Fruit fly (Drosophila melanogaster): ENCODE data around the gene CG7606.
A peak's percentile ranks its signal among the peaks of the same experiment; 100 is the strongest.

Gene CG7606

dm6 chr3R:17617121-17617975 is 21.0 kb downstream of the CG7606 start (continued):
- TF ChIP-seq Sox100B (GFP tag; optimal IDR thresholded peaks at IDR 0.05) (peak; percentile 26), Usf (GFP tag; optimal IDR thresholded peaks at IDR 0.05) (no peak), D19A (tag; optimal IDR thresholded peaks at IDR 0.05) (peak; percentile 70), gsb-n (tag; optimal IDR thresholded peaks at IDR 0.05) (peak; percentile 23), maf-S (GFP tag; optimal IDR thresholded peaks at IDR 0.05) (peak; percentile 1), bsh (GFP tag; optimal IDR thresholded peaks at IDR 0.05) (no peak), Awh (GFP tag; IDR thresholded peaks at IDR 0.05) (0 out of 2 replicates have a peak, but pooled peaks have one; percentile 10), CG14667 (GFP tag; IDR thresholded peaks at IDR 0.05) (no peak), pros (GFP tag; optimal IDR thresholded peaks at IDR 0.05) (peak; percentile 82), CG4617 (GFP tag; optimal IDR thresholded peaks at IDR 0.05; ENCODE audit: borderline replicate concordance) (no peak), CG4730 (GFP tag; IDR thresholded peaks at IDR 0.05) (no peak), CG15011 (GFP tag; optimal IDR thresholded peaks at IDR 0.05) (no peak), Hr3 (GFP tag; optimal IDR thresholded peaks at IDR 0.05) (peak; percentile 14), gcm (GFP tag; optimal IDR thresholded peaks at IDR 0.05) (peak; percentile 3), Tbp (GFP tag; optimal IDR thresholded peaks at IDR 0.05) (no peak), CG14710 (tag; optimal IDR thresholded peaks at IDR 0.05) (no peak), CG6689 (GFP tag; IDR thresholded peaks at IDR 0.05) (no peak), mirr (GFP tag; optimal IDR thresholded peaks at IDR 0.05) (no peak), CG3065 (GFP tag; optimal IDR thresholded peaks at IDR 0.05) (no peak), Xbp1 (GFP tag; optimal IDR thresholded peaks at IDR 0.05) (peak; percentile 48), Dip3 (GFP tag; optimal IDR thresholded peaks at IDR 0.05) (no peak), Dfd (GFP tag; optimal IDR thresholded peaks at IDR 0.05) (no peak), Dbx (GFP tag; IDR thresholded peaks at IDR 0.05) (peak; percentile 68), schlank (tag; optimal IDR thresholded peaks at IDR 0.05) (no peak), ara (GFP tag; IDR thresholded peaks at IDR 0.05) (no peak), bcd (GFP tag; optimal IDR thresholded peaks at IDR 0.05) (no peak), CG16779 (GFP tag; IDR thresholded peaks at IDR 0.05) (no peak), nom (GFP tag; optimal IDR thresholded peaks at IDR 0.05) (no peak), dan (GFP tag; IDR thresholded peaks at IDR 0.05) (no peak), Doc2 (GFP tag; IDR thresholded peaks at IDR 0.05) (no peak), btn (GFP tag; optimal IDR thresholded peaks at IDR 0.05) (no peak), CG11247 (GFP tag; IDR thresholded peaks at IDR 0.05) (no peak), CG10565 (GFP tag; optimal IDR thresholded peaks at IDR 0.05) (no peak), salm (tag; optimal IDR thresholded peaks at IDR 0.05) (no peak), cg (GFP tag; optimal IDR thresholded peaks at IDR 0.05) (no peak), Sry-β (GFP tag; optimal IDR thresholded peaks at IDR 0.05) (no peak), CG5953 (GFP tag; IDR thresholded peaks at IDR 0.05) (no peak), CG15269 (tag; optimal IDR thresholded peaks at IDR 0.05) (peak; percentile 21), mam (GFP tag; optimal IDR thresholded peaks at IDR 0.05) (peak; percentile 10), cad (GFP tag; optimal IDR thresholded peaks at IDR 0.05) (no peak), stwl (tag; optimal IDR thresholded peaks at IDR 0.05) (no peak), Dref (GFP tag; IDR thresholded peaks at IDR 0.05) (no peak), Hmx (GFP tag; optimal IDR thresholded peaks at IDR 0.05) (no peak), HLH54F (GFP tag; optimal IDR thresholded peaks at IDR 0.05) (no peak), CG8765 (GFP tag; IDR thresholded peaks at IDR 0.05) (no peak), Rx (GFP tag; IDR thresholded peaks at IDR 0.05) (no peak), Poxn (GFP tag; IDR thresholded peaks at IDR 0.05) (no peak), CG1647 (GFP tag; optimal IDR thresholded peaks at IDR 0.05) (no peak), CG12391 (tag; optimal IDR thresholded peaks at IDR 0.05) (no peak), MTF-1 (GFP tag; optimal IDR thresholded peaks at IDR 0.05; ENCODE audit: borderline replicate concordance) (no peak)
